Worm (Caenorhabditis elegans) whole organism, L1 larva: Measurements from ENCODE around the gene C28A5.6.

Experiments used
- C04F5.9 ChIP-seq: sonication (generic microtip); optimal IDR thresholded peaks from 2 replicates; lab custom pipeline; 2016; ENCODE audit warnings: missing genetic modification characterization, missing compliant biosample characterization
- C16A3.4 ChIP-seq: fragments of 150-350 bp; optimal IDR thresholded peaks from 2 replicates; lab custom pipeline; 2014; ENCODE audit warnings: missing biosample characterization, missing genetic modification characterization
- F16B12.6 ChIP-seq: fragments of 150-350 bp; optimal IDR thresholded peaks from 2 replicates; lab custom pipeline; 2014; ENCODE audit warnings: missing biosample characterization, missing genetic modification characterization
- alr-1 ChIP-seq: fragments of 200-800 bp; sonication (Bioruptor generic); optimal IDR thresholded peaks from 2 replicates; lab custom pipeline; 2018; ENCODE audit warnings: borderline replicate concordance, mild to moderate bottlenecking, missing genetic modification characterization, missing compliant biosample characterization
- blmp-1 ChIP-seq: fragments of 150-350 bp; optimal IDR thresholded peaks from 2 replicates; lab custom pipeline; 2014; ENCODE audit warnings: missing biosample characterization, missing genetic modification characterization
- ceh-8 ChIP-seq: fragments of 200-800 bp; sonication (Bioruptor generic); optimal IDR thresholded peaks from 2 replicates; lab custom pipeline; 2018; ENCODE audit warnings: mild to moderate bottlenecking, missing genetic modification characterization, moderate library complexity, missing compliant biosample characterization
- ceh-82 ChIP-seq, 3 experiments: fragments of 150-350 bp in 1 of 3; sonication (generic microtip) in 2 of 3; optimal IDR thresholded peaks; 2 replicates each; lab custom pipeline; 2014 to 2017; ENCODE audit warnings: missing biosample characterization in 3 of 3, missing genetic modification characterization in 3 of 3
- ceh-88 ChIP-seq: fragments of 200-800 bp; sonication (Bioruptor generic); IDR thresholded peaks from 2 replicates; pipeline ENCODE4 v1.3.6; 2022; ENCODE audit warnings: missing genetic modification characterization, missing compliant biosample characterization
- ceh-90 ChIP-seq: sonication (generic microtip); optimal IDR thresholded peaks from 2 replicates; lab custom pipeline; 2016; ENCODE audit warnings: missing genetic modification characterization, missing compliant biosample characterization
- ces-1 ChIP-seq: fragments of 150-350 bp; optimal IDR thresholded peaks from 2 replicates; lab custom pipeline; 2014; ENCODE audit warnings: missing biosample characterization, missing genetic modification reagents, missing genetic modification characterization
- dsc-1 ChIP-seq: sonication (generic microtip); optimal IDR thresholded peaks from 2 replicates; lab custom pipeline; 2016; ENCODE audit warnings: mild to moderate bottlenecking, missing genetic modification characterization, missing compliant biosample characterization
- efl-1 ChIP-seq, 4 experiments: fragments of 150-350 bp; optimal IDR thresholded peaks in 3 of 4; peaks in 1 of 4; 1 replicate in 1 of 4; 2 replicates in 3 of 4; lab custom pipeline; 2014; ENCODE audit warnings: missing biosample characterization in 2 of 4, missing genetic modification characterization in 2 of 4, missing genetic modification reagents in 2 of 4
- egl-13 ChIP-seq: sonication (generic microtip); optimal IDR thresholded peaks from 2 replicates; lab custom pipeline; 2016; ENCODE audit warnings: missing genotype, missing genetic modification reagents, missing genetic modification characterization, missing compliant biosample characterization
- egl-27 ChIP-seq, 2 experiments: fragments of 150-350 bp in 1 of 2; sonication (generic microtip); optimal IDR thresholded peaks; 3 replicates each; lab custom pipeline; 2017 to 2018; ENCODE audit warnings: missing biosample characterization in 2 of 2, missing genetic modification characterization in 2 of 2, missing genetic modification reagents in 2 of 2
- ets-5 ChIP-seq: fragments of 200-800 bp; sonication (Bioruptor generic); IDR thresholded peaks from 2 replicates; pipeline ENCODE4 v1.3.6; 2022; ENCODE audit warnings: missing genetic modification characterization, missing compliant biosample characterization
- fkh-10 ChIP-seq: sonication (generic microtip); optimal IDR thresholded peaks from 2 replicates; lab custom pipeline; 2017; ENCODE audit warnings: missing biosample characterization, missing genetic modification reagents, missing genetic modification characterization
- fkh-4 ChIP-seq: sonication (generic microtip); optimal IDR thresholded peaks from 2 replicates; lab custom pipeline; 2016; ENCODE audit warnings: missing compliant biosample characterization, missing genetic modification characterization, borderline replicate concordance
- fkh-8 ChIP-seq: sonication (generic microtip); optimal IDR thresholded peaks from 2 replicates; lab custom pipeline; 2016; ENCODE audit warnings: mild to moderate bottlenecking, missing genetic modification characterization, missing compliant biosample characterization
- grh-1 ChIP-seq: fragments of 200-800 bp; sonication (Bioruptor generic); IDR thresholded peaks from 2 replicates; pipeline ENCODE4 v1.3.6; 2022; ENCODE audit warnings: missing genetic modification reagents, missing genetic modification characterization, missing compliant biosample characterization
- hlh-17 ChIP-seq: fragments of 200-800 bp; sonication (Bioruptor generic); optimal IDR thresholded peaks from 2 replicates; lab custom pipeline; 2018; ENCODE audit warnings: missing genetic modification characterization, mild to moderate bottlenecking, missing compliant biosample characterization, moderate library complexity, borderline replicate concordance
- hlh-4 ChIP-seq: sonication (generic microtip); optimal IDR thresholded peaks from 2 replicates; lab custom pipeline; 2016; ENCODE audit warnings: mild to moderate bottlenecking, missing genetic modification characterization, missing compliant biosample characterization
- isw-1 ChIP-seq: fragments of 200-800 bp; sonication (Bioruptor generic); IDR thresholded peaks from 2 replicates; pipeline ENCODE4 v1.3.6; 2022; ENCODE audit warnings: missing genetic modification characterization, missing compliant biosample characterization
- jun-1 ChIP-seq: fragments of 150-350 bp; optimal IDR thresholded peaks from 2 replicates; lab custom pipeline; 2014; ENCODE audit warnings: missing biosample characterization, missing genetic modification reagents, missing genetic modification characterization
- lin-15B ChIP-seq: fragments of 150-350 bp; sonication (generic microtip); optimal IDR thresholded peaks from 3 replicates; lab custom pipeline; 2014; ENCODE audit warnings: missing biosample characterization, missing genetic modification characterization
- lin-35 ChIP-seq, 2 experiments: fragments of 150-350 bp; optimal IDR thresholded peaks; 2 replicates each; lab custom pipeline; 2014; ENCODE audit warnings: missing biosample characterization in 2 of 2, missing genetic modification characterization in 2 of 2, missing genetic modification reagents in 2 of 2
- mab-9 ChIP-seq: fragments of 200-800 bp; sonication (Bioruptor generic); IDR thresholded peaks from 2 replicates; pipeline ENCODE4 v1.3.6; 2022; ENCODE audit warnings: missing genetic modification reagents, missing genetic modification characterization, missing compliant biosample characterization
- mdl-1 ChIP-seq, 2 experiments: fragments of 150-350 bp; optimal IDR thresholded peaks; 2 replicates each; lab custom pipeline; 2014 to 2017; ENCODE audit warnings: missing biosample characterization in 2 of 2, missing genetic modification characterization in 2 of 2, inconsistent platforms in 1 of 2
- mef-2 ChIP-seq: fragments of 150-350 bp; optimal IDR thresholded peaks from 2 replicates; lab custom pipeline; 2014; ENCODE audit warnings: missing biosample characterization, missing genetic modification characterization
- mep-1 ChIP-seq: fragments of 150-350 bp; optimal IDR thresholded peaks from 2 replicates; lab custom pipeline; 2014; ENCODE audit warnings: missing biosample characterization, missing genetic modification characterization
- nhr-19 ChIP-seq: fragments of 200-800 bp; sonication (Bioruptor generic); conservative IDR thresholded peaks from 2 replicates; pipeline ENCODE4 v1.3.6; 2022; ENCODE audit warnings: missing genetic modification characterization, missing compliant biosample characterization
- nhr-20 ChIP-seq: sonication (generic microtip); optimal IDR thresholded peaks from 2 replicates; lab custom pipeline; 2016; ENCODE audit warnings: mild to moderate bottlenecking, missing genetic modification characterization, missing compliant biosample characterization
- nhr-237 ChIP-seq: fragments of 150-350 bp; optimal IDR thresholded peaks from 2 replicates; lab custom pipeline; 2014; ENCODE audit warnings: missing biosample characterization, missing genetic modification characterization
- nhr-28 ChIP-seq: fragments of 150-350 bp; optimal IDR thresholded peaks from 2 replicates; lab custom pipeline; 2014; ENCODE audit warnings: missing biosample characterization, missing genetic modification characterization
- nhr-71 ChIP-seq: sonication (generic microtip); optimal IDR thresholded peaks from 2 replicates; lab custom pipeline; 2016; ENCODE audit warnings: mild to moderate bottlenecking, missing genetic modification characterization, moderate library complexity, missing compliant biosample characterization
- nhr-76 ChIP-seq: sonication (generic microtip); optimal IDR thresholded peaks from 2 replicates; lab custom pipeline; 2017; ENCODE audit warnings: missing biosample characterization, missing genetic modification characterization
- nhr-85 ChIP-seq: sonication (generic microtip); peaks from one replicate; lab custom pipeline; 2016; ENCODE audit warnings: missing genetic modification characterization, inconsistent platforms, missing compliant biosample characterization
- pag-3 ChIP-seq: sonication (generic microtip); optimal IDR thresholded peaks from 2 replicates; lab custom pipeline; 2017; ENCODE audit warnings: missing genetic modification characterization, mild to moderate bottlenecking, missing compliant biosample characterization, antibody characterized with exemption, borderline replicate concordance; ENCODE audit not compliant: insufficient read depth
- pax-3 ChIP-seq: fragments of 200-800 bp; sonication (Bioruptor generic); optimal IDR thresholded peaks from 2 replicates; lab custom pipeline; 2018; ENCODE audit warnings: mild to moderate bottlenecking, missing genetic modification characterization, moderate library complexity, missing compliant biosample characterization
- pqm-1 ChIP-seq: sonication (generic microtip); optimal IDR thresholded peaks from 3 replicates; lab custom pipeline; 2017; ENCODE audit warnings: missing biosample characterization, missing genetic modification characterization
- skn-1 ChIP-seq: fragments of 150-350 bp; optimal IDR thresholded peaks from 2 replicates; lab custom pipeline; 2014; ENCODE audit warnings: missing biosample characterization, missing genetic modification characterization
- snpc-4 ChIP-seq: fragments of 150-350 bp; optimal IDR thresholded peaks from 2 replicates; lab custom pipeline; 2014; ENCODE audit warnings: missing biosample characterization, missing genetic modification characterization
- snu-23 ChIP-seq: sonication (generic microtip); optimal IDR thresholded peaks from 2 replicates; lab custom pipeline; 2016; ENCODE audit warnings: missing genetic modification characterization, missing compliant biosample characterization
- sox-4 ChIP-seq: sonication (generic microtip); optimal IDR thresholded peaks from 2 replicates; lab custom pipeline; 2016; ENCODE audit warnings: missing genetic modification characterization, missing compliant biosample characterization
- sptf-1 ChIP-seq: fragments of 150-350 bp; optimal IDR thresholded peaks from 2 replicates; lab custom pipeline; 2014; ENCODE audit warnings: missing biosample characterization, missing genetic modification characterization
- tlp-1 ChIP-seq: fragments of 150-350 bp; optimal IDR thresholded peaks from 2 replicates; lab custom pipeline; 2014; ENCODE audit warnings: missing biosample characterization, missing genetic modification characterization
- unc-98 ChIP-seq: fragments of 200-800 bp; sonication (Bioruptor generic); IDR thresholded peaks from 2 replicates; pipeline ENCODE4 v1.3.6; 2022; ENCODE audit warnings: missing genetic modification characterization, missing compliant biosample characterization
- vab-15 ChIP-seq: sonication (generic microtip); optimal IDR thresholded peaks from 2 replicates; lab custom pipeline; 2017; ENCODE audit warnings: missing genotype, mild to moderate bottlenecking, missing genetic modification characterization, missing compliant biosample characterization
- xbp-1 ChIP-seq: sonication (generic microtip); optimal IDR thresholded peaks from 2 replicates; lab custom pipeline; 2016; ENCODE audit warnings: missing genetic modification characterization, missing compliant biosample characterization
- zag-1 ChIP-seq: fragments of 150-350 bp; optimal IDR thresholded peaks from 2 replicates; lab custom pipeline; 2014; ENCODE audit warnings: missing biosample characterization, missing genetic modification characterization
- zip-4 ChIP-seq: fragments of 200-800 bp; sonication (Bioruptor generic); optimal IDR thresholded peaks from 2 replicates; lab custom pipeline; 2018; ENCODE audit warnings: mild to moderate bottlenecking, missing genetic modification characterization, moderate library complexity, missing compliant biosample characterization
- ztf-4 ChIP-seq: fragments of 150-350 bp; optimal IDR thresholded peaks from 2 replicates; lab custom pipeline; 2014; ENCODE audit warnings: missing biosample characterization, missing genetic modification characterization

C28A5.6 gene

ce11 chrIII:4419117-4419978 lies 10.0 kb downstream of the C28A5.6 start, which contains the start of the genes R07E5.7 and cku-80:
R07E5.7 (minus strand) TSS chrIII:4419167.
cku-80 (plus strand) TSS chrIII:4419848.
- no peak for TF ChIP-seq nhr-76
- peak; percentile 84 to 95 for TF ChIP-seq lin-35 (GFP tag; optimal IDR thresholded peaks at IDR 0.05; lab: Kevin White, UChicago)
- no peak for TF ChIP-seq ces-1 (GFP tag; lab: Kevin White, UChicago)
- no peak for TF ChIP-seq alr-1 (tag; lab: Kevin White, UChicago)
- TF ChIP-seq efl-1 (optimal IDR thresholded peaks at IDR 0.05; lab: Kevin White, UChicago): peak; percentile 66 to 91
- TF ChIP-seq efl-1 (GFP tag; optimal IDR thresholded peaks at IDR 0.05 in 1 of 2; lab: Kevin White, UChicago): peak; percentile 90 to 99
- no peak for TF ChIP-seq fkh-10 (GFP tag; lab: Kevin White, UChicago)
- no peak for TF ChIP-seq egl-27 (tag; optimal IDR thresholded peaks at IDR 0.05; lab: Kevin White, UChicago)
- TF ChIP-seq ceh-88 (GFP tag; lab: Robert Waterston, UW): no peak
- TF ChIP-seq sptf-1 (tag; lab: Kevin White, UChicago): no peak
- TF ChIP-seq ceh-8 (GFP tag; lab: Kevin White, UChicago): no peak
- peak; percentile 62 for TF ChIP-seq lin-15B (tag; lab: Kevin White, UChicago)
- peak; percentile 44 for TF ChIP-seq snpc-4 (tag; lab: Kevin White, UChicago)
- peak; percentile 59 for TF ChIP-seq mep-1 (tag; lab: Kevin White, UChicago)
- peak; percentile 74 for TF ChIP-seq nhr-19
- TF ChIP-seq xbp-1 (tag; lab: Kevin White, UChicago): peak; percentile 61
- TF ChIP-seq jun-1 (tag; lab: Kevin White, UChicago): no peak
- peak; percentile 39; the same call in 1 of the 2 replicates for TF ChIP-seq isw-1 (GFP tag; lab: Robert Waterston, UW)
- TF ChIP-seq vab-15: no peak
- no peak for TF ChIP-seq fkh-4
- TF ChIP-seq ztf-4 (tag; lab: Kevin White, UChicago): no peak
- TF ChIP-seq nhr-85 (tag; lab: Kevin White, UChicago): peak; percentile 75
- peak; percentile 31 for TF ChIP-seq C04F5.9 (tag; lab: Kevin White, UChicago)
- TF ChIP-seq sox-4: peak; percentile 42
- no peak for TF ChIP-seq unc-98 (GFP tag; lab: Robert Waterston, UW)
- no peak for TF ChIP-seq tlp-1 (tag; lab: Kevin White, UChicago)
- no peak for TF ChIP-seq ets-5 (GFP tag; lab: Robert Waterston, UW)
- TF ChIP-seq hlh-17 (GFP tag; lab: Kevin White, UChicago): no peak
- peak; percentile 6 to 68 (median 58) for TF ChIP-seq ceh-82 (tag; optimal IDR thresholded peaks at IDR 0.05; lab: Kevin White, UChicago)
- TF ChIP-seq hlh-4 (tag; lab: Kevin White, UChicago): no peak
- TF ChIP-seq nhr-28: no peak
- no peak for TF ChIP-seq zip-4 (GFP tag; lab: Kevin White, UChicago)
- no peak for TF ChIP-seq egl-13 (tag; lab: Kevin White, UChicago)
- no peak for TF ChIP-seq skn-1 (tag; lab: Kevin White, UChicago)
- TF ChIP-seq mab-9 (GFP tag; lab: Robert Waterston, UW): no peak
- TF ChIP-seq mef-2: no peak
- TF ChIP-seq grh-1 (GFP tag; lab: Robert Waterston, UW): no peak
- TF ChIP-seq snu-23: peak; percentile 84
- no peak for TF ChIP-seq pax-3
- TF ChIP-seq F16B12.6: peak; percentile 96
- TF ChIP-seq zag-1 (tag; lab: Kevin White, UChicago): no peak
- peak; percentile 30 for TF ChIP-seq fkh-8 (tag; lab: Kevin White, UChicago)
- peak; percentile 70 for TF ChIP-seq nhr-20
- no peak for TF ChIP-seq pag-3 (tag; lab: Kevin White, UChicago)
- TF ChIP-seq blmp-1: peak; percentile 51
- TF ChIP-seq dsc-1 (tag; lab: Kevin White, UChicago): peak; percentile 40
- TF ChIP-seq mdl-1 (tag; optimal IDR thresholded peaks at IDR 0.05; lab: Kevin White, UChicago): peak in 1 of 2 experiments; percentile 41
- no peak for TF ChIP-seq pqm-1 (tag; lab: Kevin White, UChicago)
- no peak for TF ChIP-seq nhr-237 (tag; lab: Kevin White, UChicago)
- TF ChIP-seq ceh-90 (tag; lab: Kevin White, UChicago): no peak
- peak; percentile 70 for TF ChIP-seq C16A3.4
- TF ChIP-seq nhr-71: peak; percentile 78
